Worm (Caenorhabditis elegans) whole organism, L4 larva: ENCODE data around the gene cit-1.2.
A peak's percentile ranks its signal among the peaks of the same experiment; 100 is the strongest.

Source experiments
- F10B5.3 ChIP-seq: sonication (generic microtip); optimal IDR thresholded peaks from 2 replicates; lab custom pipeline; 2016; ENCODE audit warnings: mild to moderate bottlenecking, missing genetic modification characterization, missing compliant biosample characterization
- F26F4.8 ChIP-seq: fragments of 200-800 bp; sonication (Bioruptor generic); conservative IDR thresholded peaks from 2 replicates; pipeline ENCODE4 v1.3.6; 2022; ENCODE audit warnings: missing genetic modification characterization, missing compliant biosample characterization
- F37D6.2 ChIP-seq: sonication (generic microtip); optimal IDR thresholded peaks from 2 replicates; lab custom pipeline; 2016; ENCODE audit warnings: mild to moderate bottlenecking, missing genetic modification characterization, missing compliant biosample characterization
- F44E2.7 ChIP-seq: fragments of 200-800 bp; sonication (Bioruptor generic); IDR thresholded peaks from 2 replicates; pipeline ENCODE4 v2.1.2; 2022; ENCODE audit warnings: missing genetic modification characterization, missing compliant biosample characterization
- F49E8.2 ChIP-seq: sonication (generic microtip); optimal IDR thresholded peaks from 2 replicates; lab custom pipeline; 2016; ENCODE audit warnings: missing compliant biosample characterization, mild to moderate bottlenecking, missing genetic modification characterization, borderline replicate concordance
- R02D3.7 ChIP-seq: fragments of 150-350 bp; sonication (generic microtip); optimal IDR thresholded peaks from 3 replicates; lab custom pipeline; 2014; ENCODE audit warnings: missing biosample characterization, missing genetic modification characterization
- T20F7.1 ChIP-seq: fragments of 200-800 bp; sonication (Bioruptor generic); optimal IDR thresholded peaks from 2 replicates; lab custom pipeline; 2018; ENCODE audit warnings: mild to moderate bottlenecking, missing genetic modification characterization, missing compliant biosample characterization
- T26A8.4 ChIP-seq: fragments of 200-800 bp; sonication (Bioruptor generic); IDR thresholded peaks from 2 replicates; pipeline ENCODE4 v1.3.6; 2022; ENCODE audit warnings: missing genetic modification characterization, missing compliant biosample characterization
- Y105C5A.15 ChIP-seq: fragments of 200-800 bp; sonication (Bioruptor generic); IDR thresholded peaks from 2 replicates; pipeline ENCODE4 v1.3.6; 2022; ENCODE audit warnings: missing genetic modification characterization, missing compliant biosample characterization
- Y5F2A.4 ChIP-seq: fragments of 200-800 bp; sonication (Bioruptor generic); optimal IDR thresholded peaks from 2 replicates; lab custom pipeline; 2018; ENCODE audit warnings: mild to moderate bottlenecking, missing genetic modification characterization, missing compliant biosample characterization
- ZK546.5 ChIP-seq, 2 experiments: sonication (generic microtip); optimal IDR thresholded peaks; 2 replicates each; lab custom pipeline; 2017; ENCODE audit warnings: missing biosample characterization in 2 of 2, missing genetic modification characterization in 2 of 2
- aly-2 ChIP-seq: sonication (generic microtip); optimal IDR thresholded peaks from 2 replicates; lab custom pipeline; 2018; ENCODE audit warnings: missing biosample characterization, missing genetic modification characterization
- ama-1 ChIP-seq: fragments of 150-350 bp; optimal IDR thresholded peaks from 2 replicates; lab custom pipeline; 2014; ENCODE audit warnings: inconsistent platforms, mixed read lengths
- arid-1 ChIP-seq: fragments of 200-800 bp; sonication (Bioruptor generic); conservative IDR thresholded peaks from 2 replicates; pipeline ENCODE4 v1.3.6; 2022; ENCODE audit warnings: missing genetic modification reagents, missing genetic modification characterization, missing compliant biosample characterization
- ceh-32 ChIP-seq: sonication (generic microtip); optimal IDR thresholded peaks from 2 replicates; lab custom pipeline; 2016; ENCODE audit warnings: mild to moderate bottlenecking, missing genetic modification characterization, missing compliant biosample characterization; ENCODE audit not compliant: poor library complexity
- ces-1 ChIP-seq: fragments of 150-350 bp; sonication (generic microtip); optimal IDR thresholded peaks from 4 replicates; lab custom pipeline; 2014; ENCODE audit warnings: missing biosample characterization, missing genetic modification reagents, missing genetic modification characterization
- daf-12 ChIP-seq: fragments of 150-350 bp; optimal IDR thresholded peaks from 2 replicates; lab custom pipeline; 2014; ENCODE audit warnings: missing biosample characterization, missing genetic modification reagents, missing genetic modification characterization
- daf-16 ChIP-seq, 3 experiments: sonication (generic microtip); optimal IDR thresholded peaks; 2 replicates each; lab custom pipeline; 2016 to 2017; ENCODE audit warnings: missing genetic modification characterization in 3 of 3, missing genetic modification reagents in 3 of 3, mild to moderate bottlenecking in 2 of 3, missing compliant biosample characterization in 2 of 3, missing biosample characterization in 1 of 3, moderate library complexity in 1 of 3
- dpl-1 ChIP-seq: fragments of 150-350 bp; optimal IDR thresholded peaks from 2 replicates; lab custom pipeline; 2014; ENCODE audit warnings: missing biosample characterization, missing genetic modification reagents, missing genetic modification characterization
- duxl-1 ChIP-seq: sonication (generic microtip); optimal IDR thresholded peaks from 2 replicates; lab custom pipeline; 2016; ENCODE audit warnings: mild to moderate bottlenecking, missing genetic modification characterization, moderate library complexity, missing compliant biosample characterization; ENCODE audit not compliant: poor library complexity
- egl-43 ChIP-seq: fragments of 200-800 bp; sonication (Bioruptor generic); IDR thresholded peaks from 2 replicates; pipeline ENCODE4 v1.3.6; 2022; ENCODE audit warnings: missing genetic modification reagents, missing genetic modification characterization, missing compliant biosample characterization
- fkh-10 ChIP-seq: fragments of 150-350 bp; optimal IDR thresholded peaks from 2 replicates; lab custom pipeline; 2014; ENCODE audit warnings: missing biosample characterization, missing genetic modification reagents, missing genetic modification characterization
- gei-8 ChIP-seq: fragments of 200-800 bp; sonication (Bioruptor generic); optimal IDR thresholded peaks from 2 replicates; lab custom pipeline; 2018; ENCODE audit warnings: mild to moderate bottlenecking, missing genetic modification characterization, missing compliant biosample characterization
- hif-1 ChIP-seq, 2 experiments: sonication (generic microtip); optimal IDR thresholded peaks; 2 replicates each; lab custom pipeline; 2016 to 2017; ENCODE audit warnings: missing compliant biosample characterization in 2 of 2, missing genetic modification characterization in 2 of 2, missing genetic modification reagents in 2 of 2, missing genotype in 2 of 2, mild to moderate bottlenecking in 1 of 2
- jun-1 ChIP-seq: fragments of 150-350 bp; optimal IDR thresholded peaks from 2 replicates; lab custom pipeline; 2014; ENCODE audit warnings: missing biosample characterization, missing genetic modification reagents, missing genetic modification characterization
- lin-1 ChIP-seq: fragments of 200-800 bp; sonication (Bioruptor generic); IDR thresholded peaks from 2 replicates; pipeline ENCODE4 v1.3.6; 2022; ENCODE audit warnings: missing genetic modification reagents, missing genetic modification characterization, missing compliant biosample characterization
- lin-29 ChIP-seq: fragments of 200-800 bp; sonication (Bioruptor generic); IDR thresholded peaks from 2 replicates; pipeline ENCODE4 v1.3.6; 2022; ENCODE audit warnings: missing genetic modification reagents, missing genetic modification characterization, missing compliant biosample characterization
- lin-38 ChIP-seq: fragments of 200-800 bp; sonication (Bioruptor generic); IDR thresholded peaks from 2 replicates; pipeline ENCODE4 v1.3.6; 2022; ENCODE audit warnings: missing genetic modification reagents, missing genetic modification characterization, missing compliant biosample characterization
- lsy-2 ChIP-seq, 2 experiments: fragments of 150-350 bp in 1 of 2; sonication (generic microtip) in 1 of 2; optimal IDR thresholded peaks; 2 replicates each; lab custom pipeline; 2014 to 2017; ENCODE audit warnings: missing biosample characterization in 2 of 2, missing genetic modification characterization in 2 of 2
- madf-5 ChIP-seq, 2 experiments: fragments of 200-800 bp; sonication (Bioruptor generic); IDR thresholded peaks; 2 replicates each; pipeline ENCODE4 v1.3.6; 2022; ENCODE audit warnings: missing compliant biosample characterization in 2 of 2, missing genetic modification characterization in 2 of 2
- mes-2 ChIP-seq: sonication (generic microtip); optimal IDR thresholded peaks from 2 replicates; lab custom pipeline; 2016; ENCODE audit warnings: missing genotype, mild to moderate bottlenecking, missing genetic modification characterization, missing compliant biosample characterization; ENCODE audit not compliant: poor library complexity, severe bottlenecking
- mxl-2 ChIP-seq: fragments of 200-800 bp; sonication (Bioruptor generic); conservative IDR thresholded peaks from 2 replicates; pipeline ENCODE4 v1.3.6; 2022; ENCODE audit warnings: missing genetic modification reagents, missing genetic modification characterization, missing compliant biosample characterization
- nhr-10 ChIP-seq: fragments of 150-350 bp; optimal IDR thresholded peaks from 2 replicates; lab custom pipeline; 2014; ENCODE audit warnings: missing biosample characterization, missing genetic modification characterization
- nhr-102 ChIP-seq: sonication (generic microtip); optimal IDR thresholded peaks from 2 replicates; lab custom pipeline; 2016; ENCODE audit warnings: mild to moderate bottlenecking, missing genetic modification characterization, moderate library complexity, missing compliant biosample characterization
- nhr-111 ChIP-seq: fragments of 200-800 bp; sonication (Bioruptor generic); optimal IDR thresholded peaks from 2 replicates; lab custom pipeline; 2018; ENCODE audit warnings: mild to moderate bottlenecking, missing genetic modification characterization, missing compliant biosample characterization
- nhr-41 ChIP-seq: fragments of 200-800 bp; sonication (Bioruptor generic); IDR thresholded peaks from 2 replicates; pipeline ENCODE4 v1.3.6; 2022; ENCODE audit warnings: missing genetic modification reagents, missing genetic modification characterization, missing compliant biosample characterization
- nhr-48 ChIP-seq: sonication (generic microtip); optimal IDR thresholded peaks from 2 replicates; lab custom pipeline; 2016; ENCODE audit warnings: mild to moderate bottlenecking, missing genetic modification characterization, missing compliant biosample characterization
- nhr-77 ChIP-seq: fragments of 150-350 bp; optimal IDR thresholded peaks from 2 replicates; lab custom pipeline; 2014; ENCODE audit warnings: missing biosample characterization, missing genetic modification characterization
- pha-4 ChIP-seq, 2 experiments: fragments of 150-350 bp in 1 of 2; fragments of 200-800 bp in 1 of 2; sonication (Bioruptor generic) in 1 of 2; IDR thresholded peaks in 1 of 2; optimal IDR thresholded peaks in 1 of 2; 2 replicates each; pipeline versions ENCODE4 v1.3.6 to Lab custom; 2014 to 2022; ENCODE audit warnings: missing genetic modification characterization in 2 of 2, missing genetic modification reagents in 2 of 2, missing biosample characterization in 1 of 2, missing compliant biosample characterization in 1 of 2
- pqm-1 ChIP-seq: sonication (generic microtip); optimal IDR thresholded peaks from 2 replicates; lab custom pipeline; 2017; ENCODE audit warnings: missing biosample characterization, missing genetic modification characterization
- rbr-2 ChIP-seq: sonication (generic microtip); optimal IDR thresholded peaks from 2 replicates; lab custom pipeline; 2016; ENCODE audit warnings: missing genotype, missing genetic modification characterization, missing compliant biosample characterization
- saeg-2 ChIP-seq: fragments of 200-800 bp; sonication (Bioruptor generic); IDR thresholded peaks from 2 replicates; pipeline ENCODE4 v1.3.6; 2022; ENCODE audit warnings: missing genetic modification reagents, missing genetic modification characterization, missing compliant biosample characterization
- sdz-12 ChIP-seq: fragments of 200-800 bp; sonication (Bioruptor generic); optimal IDR thresholded peaks from 2 replicates; lab custom pipeline; 2018; ENCODE audit warnings: mild to moderate bottlenecking, missing genetic modification characterization, missing compliant biosample characterization
- snpc-4 ChIP-seq: fragments of 150-350 bp; optimal IDR thresholded peaks from 2 replicates; lab custom pipeline; 2014; ENCODE audit warnings: missing biosample characterization, missing genetic modification characterization
- tag-97 ChIP-seq: fragments of 200-800 bp; sonication (Bioruptor generic); IDR thresholded peaks from 2 replicates; pipeline ENCODE4 v1.3.6; 2022; ENCODE audit warnings: missing genetic modification characterization, missing compliant biosample characterization
- tra-1 ChIP-seq: fragments of 200-800 bp; sonication (Bioruptor generic); IDR thresholded peaks from 2 replicates; pipeline ENCODE4 v1.3.6; 2022; ENCODE audit warnings: missing genetic modification reagents, missing genetic modification characterization, missing compliant biosample characterization
- unc-39 ChIP-seq: sonication (generic microtip); optimal IDR thresholded peaks from 2 replicates; lab custom pipeline; 2017; ENCODE audit warnings: missing biosample characterization, missing genetic modification characterization
- zag-1 ChIP-seq: fragments of 150-350 bp; optimal IDR thresholded peaks from 2 replicates; lab custom pipeline; 2014; ENCODE audit warnings: missing biosample characterization, missing genetic modification characterization
- zfp-3 ChIP-seq: fragments of 200-800 bp; sonication (Bioruptor generic); conservative IDR thresholded peaks from 2 replicates; pipeline ENCODE4 v1.3.6; 2022; ENCODE audit warnings: missing genetic modification reagents, missing genetic modification characterization, missing compliant biosample characterization
- ztf-11 ChIP-seq: fragments of 150-350 bp; optimal IDR thresholded peaks from 2 replicates; lab custom pipeline; 2014; ENCODE audit warnings: missing biosample characterization, missing genetic modification characterization

cit-1.2 gene

DNA sequence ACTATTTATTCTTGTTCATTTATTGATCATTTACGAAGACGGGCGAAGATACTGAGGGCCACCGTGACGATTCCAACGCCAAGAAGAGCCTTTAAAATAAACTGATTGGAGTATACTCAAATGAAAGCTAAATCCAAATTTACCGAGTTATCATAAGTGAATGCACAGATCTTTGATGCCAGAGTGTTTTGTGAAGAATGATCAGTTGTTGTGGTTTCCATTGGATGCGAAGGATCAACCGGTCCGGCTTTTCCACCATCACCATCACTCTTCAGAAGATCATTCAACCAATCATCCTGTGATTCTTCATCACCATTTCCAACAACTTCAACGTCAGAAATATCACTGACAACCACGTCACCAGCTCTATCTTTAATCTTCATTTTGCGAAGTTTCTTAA lies 33.3 kb upstream of the cit-1.2 start (continued):
- TF ChIP-seq arid-1 (GFP tag; lab: Robert Waterston, UW) (no peak), ama-1 (lab: Kevin White, UChicago) (peak; percentile 89), tra-1 (GFP tag; lab: Robert Waterston, UW) (no peak), lin-29 (GFP tag; lab: Robert Waterston, UW) (no peak), daf-12 (tag; lab: Kevin White, UChicago) (no peak), Y5F2A.4 (GFP tag; lab: Kevin White, UChicago) (no peak), nhr-10 (tag; lab: Kevin White, UChicago) (no peak), F49E8.2 (tag; lab: Kevin White, UChicago) (no peak), aly-2 (tag; lab: Kevin White, UChicago) (no peak), unc-39 (tag; lab: Kevin White, UChicago) (no peak), T26A8.4 (GFP tag; lab: Robert Waterston, UW) (0 out of 2 replicates have a peak, but pooled peaks have one; percentile 29), fkh-10 (GFP tag; lab: Kevin White, UChicago) (no peak), zfp-3 (GFP tag; lab: Robert Waterston, UW) (peak; percentile 71; the same call in 1 of the 2 replicates), ZK546.5 (tag; optimal IDR thresholded peaks at IDR 0.05; lab: Kevin White, UChicago) (no peak), hif-1 (tag; optimal IDR thresholded peaks at IDR 0.05; lab: Kevin White, UChicago) (peak in 1 of 2 experiments; percentile 7), lin-1 (no peak), F10B5.3 (tag; lab: Kevin White, UChicago) (no peak), jun-1 (tag; lab: Kevin White, UChicago) (no peak), snpc-4 (tag; lab: Kevin White, UChicago) (no peak), sdz-12 (peak; percentile 18), pqm-1 (tag; lab: Kevin White, UChicago) (no peak), mes-2 (tag; lab: Kevin White, UChicago) (peak; percentile 29), zag-1 (tag; lab: Kevin White, UChicago) (no peak), lin-38 (GFP tag; lab: Robert Waterston, UW) (peak; percentile 44; the same call in 1 of the 2 replicates), saeg-2 (GFP tag; lab: Robert Waterston, UW) (0 out of 2 replicates have a peak, but pooled peaks have one; percentile 19), gei-8 (no peak), tag-97 (GFP tag; lab: Robert Waterston, UW) (no peak), nhr-77 (tag; lab: Kevin White, UChicago) (peak; percentile 24), daf-16 (GFP tag; optimal IDR thresholded peaks at IDR 0.05; lab: Kevin White, UChicago) (no peak), daf-16 (tag; optimal IDR thresholded peaks at IDR 0.05; lab: Kevin White, UChicago) (no peak), mxl-2 (GFP tag; lab: Robert Waterston, UW) (no peak), nhr-111 (no peak), rbr-2 (tag; lab: Kevin White, UChicago) (no peak), ceh-32 (tag; lab: Kevin White, UChicago) (no peak), F37D6.2 (tag; lab: Kevin White, UChicago) (no peak), F44E2.7 (GFP tag; lab: Robert Waterston, UW) (no peak), egl-43 (GFP tag; lab: Robert Waterston, UW) (peak; percentile 51; the same call in 1 of the 2 replicates), R02D3.7 (no peak), pha-4 (GFP tag; IDR thresholded peaks at IDR 0.05; lab: Robert Waterston, UW) (no peak), pha-4 (tag; optimal IDR thresholded peaks at IDR 0.05; lab: Kevin White, UChicago) (no peak), madf-5 (GFP tag; IDR thresholded peaks at IDR 0.05; lab: Robert Waterston, UW) (no peak), Y105C5A.15 (GFP tag; lab: Robert Waterston, UW) (no peak), duxl-1 (tag; lab: Kevin White, UChicago) (peak; percentile 83), nhr-48 (tag; lab: Kevin White, UChicago) (no peak), lsy-2 (tag; optimal IDR thresholded peaks at IDR 0.05; lab: Kevin White, UChicago) (peak; percentile 25 to 63), nhr-102 (peak; percentile 71), nhr-41 (GFP tag; lab: Robert Waterston, UW) (no peak), T20F7.1 (GFP tag; lab: Kevin White, UChicago) (no peak), ztf-11 (tag; lab: Kevin White, UChicago) (no peak), F26F4.8 (no peak), ces-1 (GFP tag; lab: Kevin White, UChicago) (no peak), dpl-1 (GFP tag; lab: Kevin White, UChicago) (no peak)
